Fruit fly (Drosophila melanogaster) whole organism, adult: ENCODE measurements around the gene CG16904.

Experiments
- CG11617 ChIP-seq: fragments of 200-800 bp; sonication (Bioruptor generic); optimal IDR thresholded peaks from 2 replicates; lab custom pipeline; 2017; ENCODE audit warnings: mild to moderate bottlenecking, missing biosample characterization, missing genetic modification reagents, missing genetic modification characterization
- CG12768 ChIP-seq: fragments of 200-800 bp; sonication (Bioruptor generic); optimal IDR thresholded peaks from 2 replicates; lab custom pipeline; 2017; ENCODE audit warnings: missing biosample characterization, missing genetic modification characterization, mild to moderate bottlenecking, moderate library complexity, missing genetic modification reagents
- CG14711 ChIP-seq: fragments of 200-800 bp; sonication (Bioruptor generic); optimal IDR thresholded peaks from 2 replicates; lab custom pipeline; 2018; ENCODE audit warnings: missing biosample characterization, mild to moderate bottlenecking, missing genetic modification characterization, moderate library complexity
- CG1620 ChIP-seq: fragments of 200-800 bp; sonication (Bioruptor generic); optimal IDR thresholded peaks from 2 replicates; lab custom pipeline; 2016; ENCODE audit warnings: missing biosample characterization, missing genetic modification characterization
- CG33017 ChIP-seq: fragments of 200-800 bp; sonication (Bioruptor generic); optimal IDR thresholded peaks from 2 replicates; lab custom pipeline; 2018; ENCODE audit warnings: missing biosample characterization, mild to moderate bottlenecking, missing genetic modification characterization, moderate library complexity
- CG5204 ChIP-seq: fragments of 200-800 bp; sonication (Bioruptor generic); optimal IDR thresholded peaks from 2 replicates; lab custom pipeline; 2016; ENCODE audit warnings: missing biosample characterization, missing genetic modification characterization
- CG7045 ChIP-seq: fragments of 200-800 bp; sonication (Bioruptor generic); optimal IDR thresholded peaks from 2 replicates; lab custom pipeline; 2017; ENCODE audit warnings: missing biosample characterization, mild to moderate bottlenecking, missing genetic modification characterization
- CG7101 ChIP-seq: fragments of 200-800 bp; sonication (Bioruptor generic); optimal IDR thresholded peaks from 2 replicates; lab custom pipeline; 2018; ENCODE audit warnings: missing biosample characterization, mild to moderate bottlenecking, missing genetic modification characterization, moderate library complexity
- Clk ChIP-seq: fragments of 200-800 bp; sonication (Bioruptor generic); optimal IDR thresholded peaks from 2 replicates; lab custom pipeline; 2017; ENCODE audit warnings: missing biosample characterization, missing genetic modification characterization
- Crg-1 ChIP-seq: fragments of 200-800 bp; sonication (Bioruptor generic); optimal IDR thresholded peaks from 2 replicates; lab custom pipeline; 2016; ENCODE audit warnings: missing biosample characterization, missing genetic modification characterization
- Hr96 ChIP-seq: fragments of 200-800 bp; sonication (Bioruptor generic); optimal IDR thresholded peaks from 2 replicates; lab custom pipeline; 2016; ENCODE audit warnings: missing biosample characterization, missing genetic modification characterization
- Mnt ChIP-seq: fragments of 200-800 bp; sonication (Bioruptor generic); optimal IDR thresholded peaks from 2 replicates; lab custom pipeline; 2016; ENCODE audit warnings: missing biosample characterization, mild to moderate bottlenecking, missing genetic modification characterization
- bab1 ChIP-seq: fragments of 200-800 bp; sonication (Bioruptor generic); optimal IDR thresholded peaks from 3 replicates; lab custom pipeline; 2019; ENCODE audit warnings: missing biosample characterization, mild to moderate bottlenecking, missing genetic modification characterization, moderate library complexity
- cic ChIP-seq: fragments of 200-800 bp; sonication (Bioruptor generic); optimal IDR thresholded peaks from 2 replicates; lab custom pipeline; 2017; ENCODE audit warnings: missing biosample characterization, mild to moderate bottlenecking, missing genetic modification characterization, moderate library complexity
- cnc ChIP-seq, 2 experiments: fragments of >200 bp; optimal IDR thresholded peaks; 2 replicates each; lab custom pipeline; 2017
- kay ChIP-seq: fragments of 200-800 bp; sonication (Bioruptor generic); peaks from one replicate; lab custom pipeline; 2016; ENCODE audit warnings: missing biosample characterization, missing genetic modification characterization, borderline replicate concordance
- ovo ChIP-seq: fragments of 200-800 bp; sonication (Bioruptor generic); optimal IDR thresholded peaks from 2 replicates; lab custom pipeline; 2016; ENCODE audit warnings: missing biosample characterization, missing genetic modification characterization
- pad ChIP-seq: fragments of 200-800 bp; sonication (Bioruptor generic); optimal IDR thresholded peaks from 3 replicates; lab custom pipeline; 2017; ENCODE audit warnings: missing biosample characterization, missing genetic modification characterization, mild to moderate bottlenecking, moderate library complexity, missing genetic modification reagents
- tj ChIP-seq: fragments of 200-800 bp; sonication (Bioruptor generic); optimal IDR thresholded peaks from 3 replicates; lab custom pipeline; 2017; ENCODE audit warnings: missing biosample characterization, mild to moderate bottlenecking, missing genetic modification characterization, moderate library complexity
- toe ChIP-seq: fragments of 200-800 bp; sonication (Bioruptor generic); optimal IDR thresholded peaks from 2 replicates; lab custom pipeline; 2016; ENCODE audit warnings: missing biosample characterization, missing genetic modification characterization

Gene CG16904

dm6 chr3R:9770127-9770526, 46.7 kb downstream of the CG16904 start:
- no peak for TF ChIP-seq CG14711 (tag; lab: Kevin White, UChicago)
- no peak for TF ChIP-seq pad (GFP tag; lab: Kevin White, UChicago)

- TF ChIP-seq Hr96 (GFP tag; lab: Kevin White, UChicago) (no peak), bab1 (no peak), toe (GFP tag; lab: Kevin White, UChicago) (no peak), Crg-1 (GFP tag; lab: Kevin White, UChicago) (no peak), kay (GFP tag; lab: Kevin White, UChicago) (no peak), CG1620 (GFP tag; lab: Kevin White, UChicago) (no peak)
Observed at dm6 chr3R:9768884-9769283, 47.9 kb downstream of the CG16904 start, which contains the start of gene MED6. Gene MED6 (minus strand): TSS chr3R:9768984.

DNA sequence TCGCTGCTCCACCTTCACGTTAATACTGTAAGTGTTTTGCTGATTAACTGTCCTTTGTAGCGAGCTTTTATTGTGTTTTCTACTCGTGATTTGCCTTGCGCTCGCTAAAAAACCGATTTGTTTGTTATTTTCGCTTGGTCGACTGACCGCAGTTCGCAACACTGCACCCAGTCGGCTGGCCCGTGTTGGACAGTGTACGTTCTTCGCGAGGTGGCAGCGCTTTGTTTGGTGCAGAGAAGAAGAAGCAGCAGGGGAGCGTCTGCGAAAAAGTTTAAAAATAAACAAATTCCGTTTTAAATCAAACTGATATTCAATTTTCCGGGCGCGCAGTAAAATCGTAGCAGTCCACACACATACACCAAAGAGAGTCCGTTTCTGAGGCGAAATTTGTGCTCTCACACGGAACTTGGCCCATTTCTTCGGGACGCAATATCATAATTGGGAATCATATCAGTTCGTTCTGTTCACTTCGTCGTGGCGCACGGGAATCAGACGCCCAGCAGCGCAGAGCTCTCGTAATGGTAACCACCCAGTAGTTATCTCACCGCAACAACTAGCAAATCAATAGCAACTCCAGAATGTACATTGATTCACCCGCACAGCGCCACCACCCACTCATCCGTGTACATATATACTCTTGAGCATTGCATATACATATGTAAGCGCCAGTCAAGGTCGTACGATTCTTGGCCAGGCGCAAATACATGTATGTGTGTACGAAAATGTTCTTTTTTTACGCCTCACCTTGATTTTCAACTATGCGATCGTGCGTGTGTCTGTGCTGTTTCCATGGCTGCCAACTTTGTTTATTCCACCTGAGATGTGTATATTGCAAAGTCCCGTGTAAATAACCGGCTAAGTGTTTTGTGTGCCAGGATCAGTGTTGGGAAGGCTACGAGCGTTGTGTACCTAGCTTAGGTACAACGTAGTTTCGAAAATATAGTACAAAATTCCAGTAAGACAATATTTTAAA, 48.9 kb downstream of the CG16904 start, which contains the start of gene Naa80:
TSS of gene Naa80 (plus strand) at position 215 of the 973 bp plus-strand sequence.
- TF ChIP-seq CG7101 (tag; lab: Kevin White, UChicago) (peak; percentile 82), kay (GFP tag; lab: Kevin White, UChicago) (no peak), pad (GFP tag; lab: Kevin White, UChicago) (peak; percentile 80), ovo (peak; percentile 64), Clk (GFP tag; lab: Kevin White, UChicago) (peak; percentile 67), Mnt (GFP tag; lab: Kevin White, UChicago) (peak; percentile 92), CG5204 (no peak), bab1 (peak; percentile 56), CG7045 (peak; percentile 65), cic (peak; percentile 88), toe (GFP tag; lab: Kevin White, UChicago) (peak; percentile 63), Hr96 (GFP tag; lab: Kevin White, UChicago) (peak; percentile 38), Crg-1 (GFP tag; lab: Kevin White, UChicago) (peak; percentile 96), CG12768 (GFP tag; lab: Kevin White, UChicago) (peak; percentile 82), CG14711 (tag; lab: Kevin White, UChicago) (peak; percentile 55), CG33017 (tag; lab: Kevin White, UChicago) (peak; percentile 69), tj (GFP tag; lab: Kevin White, UChicago) (peak; percentile 21), cnc (optimal IDR thresholded peaks at IDR 0.05; lab: Kevin White, UChicago) (no peak), CG11617 (GFP tag; lab: Kevin White, UChicago) (peak; percentile 57), CG1620 (GFP tag; lab: Kevin White, UChicago) (peak; percentile 95)
